Worm (Caenorhabditis elegans) whole organism, early embryonic: ENCODE results near the gene puf-12.

Experiments
- ama-1 ChIP-seq: fragments of 150-350 bp; optimal IDR thresholded peaks from 2 replicates; lab custom pipeline; 2014
- hmg-4 ChIP-seq: fragments of 200-800 bp; sonication (Bioruptor generic); optimal IDR thresholded peaks from 2 replicates; lab custom pipeline; 2018; ENCODE audit warnings: mild to moderate bottlenecking, missing genetic modification characterization, missing compliant biosample characterization
- hnd-1 ChIP-seq: sonication (generic microtip); optimal IDR thresholded peaks from 2 replicates; lab custom pipeline; 2016; ENCODE audit warnings: missing genetic modification characterization, missing compliant biosample characterization
- tbx-11 ChIP-seq: fragments of 200-800 bp; sonication (Bioruptor generic); IDR thresholded peaks from 2 replicates; pipeline ENCODE4 v1.3.6; 2022; ENCODE audit warnings: missing genetic modification characterization, missing compliant biosample characterization

DNA sequence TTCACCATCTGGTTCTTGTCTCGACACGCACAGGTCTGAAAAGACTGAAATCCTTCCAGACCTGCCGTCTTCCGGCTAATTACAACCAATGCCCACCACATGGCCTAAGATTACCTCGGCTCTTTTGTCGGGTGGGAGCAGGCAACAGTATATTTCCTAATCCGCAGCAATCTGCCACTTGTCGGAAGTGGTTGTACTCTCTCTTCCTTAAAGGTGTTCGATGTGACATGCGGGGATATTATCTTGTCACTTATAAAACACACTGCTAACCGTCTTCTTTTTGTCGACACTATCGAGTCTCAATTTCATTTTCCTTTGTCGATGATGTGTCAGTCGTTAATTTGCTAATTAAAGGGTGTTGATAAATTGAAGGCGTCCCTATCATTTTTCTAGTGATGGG lies 44.0 kb downstream of the puf-12 start, which contains the start of gene F27E5.3:
- no peak for TF ChIP-seq hnd-1 (tag; lab: Kevin White, UChicago)
- TF ChIP-seq ama-1 (lab: Kevin White, UChicago) = no peak
- TF ChIP-seq tbx-11 (GFP tag; lab: Robert Waterston, UW) = no peak
- TF ChIP-seq hmg-4 (GFP tag; lab: Kevin White, UChicago) = no peak
